Worm (Caenorhabditis elegans) whole organism, L3 larva: Measurements from ENCODE around the gene Y102E9.5.

Experiments
- ceh-28 ChIP-seq: fragments of 150-350 bp; optimal IDR thresholded peaks from 2 replicates; lab custom pipeline; 2014; ENCODE audit warnings: missing biosample characterization, missing genetic modification reagents, missing genetic modification characterization
- ceh-82 ChIP-seq: fragments of 150-350 bp; optimal IDR thresholded peaks from 2 replicates; lab custom pipeline; 2014; ENCODE audit warnings: missing biosample characterization, missing genetic modification characterization
- egl-27 ChIP-seq: sonication (generic microtip); optimal IDR thresholded peaks from 4 replicates; lab custom pipeline; 2017; ENCODE audit warnings: missing biosample characterization, missing genetic modification reagents, missing genetic modification characterization
- elt-1 ChIP-seq: fragments of 150-350 bp; optimal IDR thresholded peaks from 2 replicates; lab custom pipeline; 2014; ENCODE audit warnings: missing biosample characterization, missing genetic modification characterization
- jun-1 ChIP-seq: fragments of 150-350 bp; optimal IDR thresholded peaks from 2 replicates; lab custom pipeline; 2014; ENCODE audit warnings: missing biosample characterization, missing genetic modification reagents, missing genetic modification characterization
- mdl-1 ChIP-seq: fragments of 150-350 bp; optimal IDR thresholded peaks from 2 replicates; lab custom pipeline; 2014; ENCODE audit warnings: missing biosample characterization, missing genetic modification characterization
- mml-1 ChIP-seq: fragments of 150-350 bp; sonication (generic microtip); optimal IDR thresholded peaks from 3 replicates; lab custom pipeline; 2014; ENCODE audit warnings: missing biosample characterization, missing genetic modification characterization
- nfya-1 ChIP-seq: sonication (generic microtip); optimal IDR thresholded peaks from 2 replicates; lab custom pipeline; 2017; ENCODE audit warnings: missing genetic modification characterization, mild to moderate bottlenecking, missing compliant biosample characterization, antibody characterized with exemption, moderate library complexity; ENCODE audit not compliant: insufficient read depth
- snpc-4 ChIP-seq: fragments of 150-350 bp; optimal IDR thresholded peaks from 2 replicates; lab custom pipeline; 2014; ENCODE audit warnings: missing biosample characterization, missing genetic modification characterization
- unc-39 ChIP-seq: sonication (generic microtip); optimal IDR thresholded peaks from 4 replicates; lab custom pipeline; 2017; ENCODE audit warnings: missing biosample characterization, missing genetic modification characterization
- ztf-11 ChIP-seq: fragments of 150-350 bp; optimal IDR thresholded peaks from 2 replicates; lab custom pipeline; 2014; ENCODE audit warnings: missing biosample characterization, missing genetic modification characterization

DNA sequence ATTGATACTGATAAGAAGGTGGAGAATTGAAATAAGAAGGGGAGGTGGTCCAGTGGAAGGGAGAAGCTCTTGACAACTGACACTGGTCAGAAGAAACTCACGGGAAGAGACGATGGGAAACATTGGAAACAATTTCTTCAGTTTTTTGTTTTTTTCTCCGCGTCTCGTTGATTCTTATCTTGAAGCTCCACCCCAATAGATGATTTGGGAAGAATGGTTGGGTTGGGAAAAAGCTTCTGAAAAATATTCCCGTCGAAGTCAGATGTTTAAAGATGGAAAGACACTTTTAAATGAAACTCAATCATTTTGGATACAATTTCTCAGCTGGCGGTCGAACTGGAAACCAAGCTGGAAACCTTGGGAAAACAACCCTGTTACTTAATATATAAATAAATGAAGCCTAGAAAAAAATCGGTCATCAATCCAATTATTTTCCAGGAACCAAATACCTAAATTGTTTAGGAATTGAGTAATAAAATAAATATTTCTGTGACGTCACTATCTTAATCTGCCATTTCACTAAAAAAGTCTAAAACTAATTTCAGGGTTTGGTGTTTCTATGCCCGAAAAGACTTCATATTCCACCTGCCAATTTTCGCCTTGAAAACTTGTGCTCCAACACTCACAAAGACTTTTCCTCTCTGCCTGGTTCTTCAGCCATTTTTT, at the start of gene Y102E9.5, which contains the start of gene odr-4:
- TF ChIP-seq elt-1 (tag; lab: Kevin White, UChicago) (no peak), nfya-1 (tag; lab: Kevin White, UChicago) (no peak), ceh-28 (no peak), egl-27 (tag; lab: Kevin White, UChicago) (no peak), ztf-11 (tag; lab: Kevin White, UChicago) (no peak), jun-1 (tag; lab: Kevin White, UChicago) (no peak), snpc-4 (tag; lab: Kevin White, UChicago) (no peak), unc-39 (tag; lab: Kevin White, UChicago) (no peak), ceh-82 (tag; lab: Kevin White, UChicago) (no peak), mdl-1 (no peak), mml-1 (tag; lab: Kevin White, UChicago) (no peak)
